Fruit fly (Drosophila melanogaster): Measurements from ENCODE around the gene CrebB.
A peak's percentile ranks its signal among the peaks of the same experiment; 100 is the strongest.

The CrebB gene

dm6 chrX:18366033-18366850 lies at the start of gene CrebB:
Gene CrebB, plus strand, starts transcription at chrX:18366357.
- TF ChIP-seq noc (tag; optimal IDR thresholded peaks at IDR 0.05), result peak; percentile 60

- TF ChIP-seq noc (tag; optimal IDR thresholded peaks at IDR 0.05), result peak; percentile 5
Observed at dm6 chrX:18319912-18320520, 46.1 kb upstream of the CrebB start.

- peak; percentile 42 for TF ChIP-seq noc (tag; optimal IDR thresholded peaks at IDR 0.05)
Observed at dm6 chrX:18320825-18321224, 45.3 kb upstream of the CrebB start, which contains the start of gene CG6023. Gene CG6023, minus strand, starts transcription at chrX:18321193.

- TF ChIP-seq noc (tag; optimal IDR thresholded peaks at IDR 0.05), result no peak
Observed at dm6 chrX:18321358-18321757, 44.8 kb upstream of the CrebB start.

- no peak for TF ChIP-seq noc (tag; optimal IDR thresholded peaks at IDR 0.05)
Observed at dm6 chrX:18341014-18341413, 25.1 kb upstream of the CrebB start.

dm6 chrX:18347641-18348040 lies 18.5 kb upstream of the CrebB start:
- no peak for TF ChIP-seq noc (tag; optimal IDR thresholded peaks at IDR 0.05)

- TF ChIP-seq noc (tag; optimal IDR thresholded peaks at IDR 0.05), result no peak
Observed at dm6 chrX:18350609-18351008, 15.5 kb upstream of the CrebB start.

dm6 chrX:18356141-18356600 lies 10.0 kb upstream of the CrebB start, which contains the start of gene kairos:
Gene kairos, minus strand, starts transcription at chrX:18356191.
- TF ChIP-seq noc (tag; optimal IDR thresholded peaks at IDR 0.05), result no peak

- no peak for TF ChIP-seq noc (tag; optimal IDR thresholded peaks at IDR 0.05)
Observed at dm6 chrX:18357756-18358182, 8.4 kb upstream of the CrebB start.

dm6 chrX:18358352-18358931 lies 7.7 kb upstream of the CrebB start, which contains the start of gene CG6106:
Gene CG6106, plus strand, starts transcription at chrX:18358881.
- no peak for TF ChIP-seq noc (tag; optimal IDR thresholded peaks at IDR 0.05)

dm6 chrX:18363423-18363822 lies 2.7 kb upstream of the CrebB start:
- no peak for TF ChIP-seq noc (tag; optimal IDR thresholded peaks at IDR 0.05)

dm6 chrX:18364047-18364747 lies 2.0 kb upstream of the CrebB start:
- TF ChIP-seq noc (tag; optimal IDR thresholded peaks at IDR 0.05), result no peak

dm6 chrX:18364999-18365398 lies 1.2 kb upstream of the CrebB start:
- TF ChIP-seq noc (tag; optimal IDR thresholded peaks at IDR 0.05), result no peak

- peak; percentile 96 for TF ChIP-seq noc (tag; optimal IDR thresholded peaks at IDR 0.05)
Observed at dm6 chrX:18366851-18367649, 893 bp downstream of the CrebB start.

All from whole organism, larva.